Fruit fly (Drosophila melanogaster) whole organism, prepupa: Measurements from ENCODE around the gene CG4766.
A peak's percentile ranks its signal among the peaks of the same experiment; 100 is the strongest.

Experiments
- Blimp-1 ChIP-seq: fragments of 200-800 bp; sonication (Bioruptor generic); optimal IDR thresholded peaks from 3 replicates; lab custom pipeline; 2017; ENCODE audit warnings: missing biosample characterization, missing genetic modification characterization, mild to moderate bottlenecking, moderate library complexity, missing genetic modification reagents
- CG10631 ChIP-seq: fragments of 200-800 bp; sonication (Bioruptor generic); optimal IDR thresholded peaks from 2 replicates; lab custom pipeline; 2016; ENCODE audit warnings: missing biosample characterization, missing genetic modification characterization
- CG10669 ChIP-seq: fragments of 200-800 bp; sonication (Bioruptor generic); optimal IDR thresholded peaks from 3 replicates; lab custom pipeline; 2018; ENCODE audit warnings: missing biosample characterization, mild to moderate bottlenecking, missing genetic modification characterization, moderate library complexity
- CG11294 ChIP-seq: fragments of 200-800 bp; sonication (Bioruptor generic); IDR thresholded peaks from 2 replicates; pipeline ENCODE4 v1.3.6; 2022; ENCODE audit warnings: missing biosample characterization, missing genetic modification characterization
- CG11762 ChIP-seq: fragments of 200-800 bp; sonication (Bioruptor generic); optimal IDR thresholded peaks from 3 replicates; lab custom pipeline; 2016; ENCODE audit warnings: missing biosample characterization, missing genetic modification characterization; ENCODE audit not compliant: insufficient read depth
- CG11902 ChIP-seq: fragments of 200-800 bp; sonication (Bioruptor generic); optimal IDR thresholded peaks from 3 replicates; lab custom pipeline; 2016; ENCODE audit warnings: missing biosample characterization, missing genetic modification characterization
- CG15336 ChIP-seq: fragments of 200-800 bp; sonication (Bioruptor generic); IDR thresholded peaks from 2 replicates; pipeline ENCODE4 v1.3.6; 2022; ENCODE audit warnings: missing biosample characterization, missing genetic modification characterization
- CG3032 ChIP-seq: fragments of 200-800 bp; optimal IDR thresholded peaks from 2 replicates; lab custom pipeline; 2019; ENCODE audit warnings: missing biosample characterization, mild to moderate bottlenecking, missing genetic modification characterization, moderate library complexity
- CG31627 ChIP-seq: fragments of 200-800 bp; sonication (Bioruptor generic); optimal IDR thresholded peaks from 3 replicates; lab custom pipeline; 2016; ENCODE audit warnings: missing biosample characterization, missing genetic modification characterization
- CG32006 ChIP-seq: fragments of 200-800 bp; sonication (Bioruptor generic); optimal IDR thresholded peaks from 3 replicates; lab custom pipeline; 2017; ENCODE audit warnings: missing biosample characterization, mild to moderate bottlenecking, missing genetic modification characterization
- CG34406 ChIP-seq: fragments of 200-800 bp; sonication (Bioruptor generic); optimal IDR thresholded peaks from 3 replicates; lab custom pipeline; 2016; ENCODE audit warnings: missing biosample characterization, missing genetic modification characterization
- CG3919 ChIP-seq: fragments of 200-800 bp; sonication (Bioruptor generic); optimal IDR thresholded peaks from 3 replicates; lab custom pipeline; 2016; ENCODE audit warnings: missing biosample characterization, missing genetic modification characterization
- CG4318 ChIP-seq: fragments of 200-800 bp; sonication (Bioruptor generic); optimal IDR thresholded peaks from 3 replicates; lab custom pipeline; 2017; ENCODE audit warnings: missing biosample characterization, mild to moderate bottlenecking, missing genetic modification characterization
- CG6163 ChIP-seq: fragments of 200-800 bp; sonication (Bioruptor generic); IDR thresholded peaks from 3 replicates; pipeline ENCODE4 v1.3.6; 2022; ENCODE audit warnings: missing biosample characterization, missing genetic modification characterization
- CG6276 ChIP-seq: fragments of 200-800 bp; sonication (Bioruptor generic); optimal IDR thresholded peaks from 2 replicates; lab custom pipeline; 2017; ENCODE audit warnings: missing biosample characterization, mild to moderate bottlenecking, missing genetic modification characterization
- CG6792 ChIP-seq: fragments of 200-800 bp; sonication (Bioruptor generic); optimal IDR thresholded peaks from 3 replicates; lab custom pipeline; 2016; ENCODE audit warnings: missing biosample characterization, missing genetic modification characterization
- CG6854 ChIP-seq: fragments of 200-800 bp; sonication (Bioruptor generic); optimal IDR thresholded peaks from 2 replicates; lab custom pipeline; 2017; ENCODE audit warnings: missing biosample characterization, mild to moderate bottlenecking, missing genetic modification characterization
- CG7368 ChIP-seq: fragments of 200-800 bp; sonication (Bioruptor generic); optimal IDR thresholded peaks from 3 replicates; lab custom pipeline; 2016; ENCODE audit warnings: missing biosample characterization, missing genetic modification characterization
- CG8119 ChIP-seq: fragments of 200-800 bp; sonication (Bioruptor generic); IDR thresholded peaks from 3 replicates; pipeline ENCODE4 v1.3.6; 2022; ENCODE audit warnings: missing biosample characterization, missing genetic modification characterization
- CG8319 ChIP-seq: fragments of 200-800 bp; sonication (Bioruptor generic); optimal IDR thresholded peaks from 3 replicates; lab custom pipeline; 2016; ENCODE audit warnings: missing biosample characterization, missing genetic modification characterization
- CG8632 ChIP-seq: fragments of 200-800 bp; sonication (Bioruptor generic); optimal IDR thresholded peaks from 3 replicates; lab custom pipeline; 2016; ENCODE audit warnings: missing biosample characterization, missing genetic modification characterization
- Eip78C ChIP-seq: fragments of 200-800 bp; sonication (Bioruptor generic); peaks from one replicate; lab custom pipeline; 2016; ENCODE audit warnings: missing biosample characterization, missing genetic modification characterization
- Ets21C ChIP-seq: fragments of 200-800 bp; sonication (Bioruptor generic); optimal IDR thresholded peaks from 3 replicates; lab custom pipeline; 2016; ENCODE audit warnings: missing biosample characterization, missing genetic modification characterization
- Gug ChIP-seq: fragments of 200-800 bp; sonication (Bioruptor generic); IDR thresholded peaks from 2 replicates; pipeline ENCODE4 v1.3.6; 2022; ENCODE audit warnings: missing biosample characterization, missing genetic modification characterization
- Hr38 ChIP-seq: sonication (Bioruptor generic); optimal IDR thresholded peaks from 2 replicates; lab custom pipeline; 2016; ENCODE audit warnings: missing biosample characterization, missing genetic modification characterization
- Hr39 ChIP-seq: fragments of 200-800 bp; sonication (Bioruptor generic); optimal IDR thresholded peaks from 2 replicates; lab custom pipeline; 2016; ENCODE audit warnings: missing biosample characterization, missing genetic modification characterization
- Hr4 ChIP-seq: fragments of 200-800 bp; sonication (Bioruptor generic); optimal IDR thresholded peaks from 3 replicates; lab custom pipeline; 2016; ENCODE audit warnings: missing biosample characterization, missing genetic modification characterization
- Lpt ChIP-seq: fragments of 200-800 bp; sonication (Bioruptor generic); optimal IDR thresholded peaks from 3 replicates; lab custom pipeline; 2016; ENCODE audit warnings: missing biosample characterization, missing genetic modification characterization
- Met ChIP-seq: fragments of 200-800 bp; sonication (Bioruptor generic); optimal IDR thresholded peaks from 3 replicates; lab custom pipeline; 2016; ENCODE audit warnings: missing biosample characterization, missing genetic modification characterization
- OdsH ChIP-seq: fragments of 200-800 bp; sonication (Bioruptor generic); optimal IDR thresholded peaks from 3 replicates; lab custom pipeline; 2016; ENCODE audit warnings: missing biosample characterization, missing genetic modification characterization
- Smox ChIP-seq: fragments of 200-800 bp; sonication (Bioruptor generic); optimal IDR thresholded peaks from 3 replicates; lab custom pipeline; 2016; ENCODE audit warnings: missing biosample characterization, missing genetic modification characterization
- Sox102F ChIP-seq: fragments of 200-800 bp; sonication (Bioruptor generic); optimal IDR thresholded peaks from 2 replicates; lab custom pipeline; 2016; ENCODE audit warnings: missing biosample characterization, mild to moderate bottlenecking, missing genetic modification characterization
- Sox14 ChIP-seq: fragments of 200-800 bp; sonication (Bioruptor generic); optimal IDR thresholded peaks from 3 replicates; lab custom pipeline; 2016; ENCODE audit warnings: missing biosample characterization, missing genetic modification characterization
- acj6 ChIP-seq: fragments of 200-800 bp; sonication (Bioruptor generic); optimal IDR thresholded peaks from 3 replicates; lab custom pipeline; 2016; ENCODE audit warnings: missing biosample characterization, missing genetic modification characterization
- cyc ChIP-seq: fragments of 200-800 bp; sonication (Bioruptor generic); optimal IDR thresholded peaks from 3 replicates; lab custom pipeline; 2016; ENCODE audit warnings: missing biosample characterization, missing genetic modification characterization
- dac ChIP-seq: fragments of 200-800 bp; sonication (Bioruptor generic); optimal IDR thresholded peaks from 2 replicates; lab custom pipeline; 2017; ENCODE audit warnings: missing biosample characterization, mild to moderate bottlenecking, missing genetic modification characterization
- dsx ChIP-seq: fragments of 200-800 bp; optimal IDR thresholded peaks from 3 replicates; lab custom pipeline; 2019; ENCODE audit warnings: missing biosample characterization, mild to moderate bottlenecking, missing genetic modification characterization, moderate library complexity; ENCODE audit not compliant: poor library complexity, severe bottlenecking
- eg ChIP-seq: fragments of 200-800 bp; sonication (Bioruptor generic); IDR thresholded peaks from 3 replicates; pipeline ENCODE4 v1.3.6; 2022; ENCODE audit warnings: missing biosample characterization, missing genetic modification characterization
- fd59A ChIP-seq: fragments of 200-800 bp; sonication (Bioruptor generic); optimal IDR thresholded peaks from 2 replicates; lab custom pipeline; 2017; ENCODE audit warnings: missing biosample characterization, mild to moderate bottlenecking, missing genetic modification characterization, missing genetic modification reagents
- fd85E ChIP-seq: fragments of 200-800 bp; sonication (Bioruptor generic); optimal IDR thresholded peaks from 3 replicates; lab custom pipeline; 2016; ENCODE audit warnings: missing biosample characterization, missing genetic modification characterization
- lz ChIP-seq: fragments of 200-800 bp; sonication (Bioruptor generic); optimal IDR thresholded peaks from 3 replicates; lab custom pipeline; 2016; ENCODE audit warnings: missing biosample characterization, missing genetic modification characterization
- net ChIP-seq: fragments of 200-800 bp; sonication (Bioruptor generic); optimal IDR thresholded peaks from 3 replicates; lab custom pipeline; 2016; ENCODE audit warnings: missing biosample characterization, missing genetic modification characterization
- pdm3 ChIP-seq: fragments of 200-800 bp; sonication (Bioruptor generic); optimal IDR thresholded peaks from 3 replicates; lab custom pipeline; 2016; ENCODE audit warnings: missing biosample characterization, missing genetic modification characterization
- spab ChIP-seq: fragments of 200-800 bp; sonication (Bioruptor generic); optimal IDR thresholded peaks from 2 replicates; lab custom pipeline; 2017; ENCODE audit warnings: missing biosample characterization, mild to moderate bottlenecking, missing genetic modification characterization, missing genetic modification reagents
- svp ChIP-seq: fragments of 200-800 bp; sonication (Bioruptor generic); peaks from one replicate; lab custom pipeline; 2016; ENCODE audit warnings: missing biosample characterization, missing genetic modification characterization
- vri ChIP-seq: fragments of 200-800 bp; sonication (Bioruptor generic); optimal IDR thresholded peaks from 3 replicates; lab custom pipeline; 2016; ENCODE audit warnings: missing biosample characterization, mild to moderate bottlenecking, missing genetic modification characterization

Gene CG4766

dm6 chrX:6031692-6032091, 31.1 kb upstream of the CG4766 start (continued):
- no peak for TF ChIP-seq dac
- TF ChIP-seq Blimp-1 = no peak
- peak; percentile 46 for TF ChIP-seq vri (GFP tag; lab: Kevin White, UChicago)
- TF ChIP-seq CG7368 (GFP tag; lab: Kevin White, UChicago) = peak; percentile 28
- TF ChIP-seq Lpt (GFP tag; lab: Kevin White, UChicago) = no peak
- TF ChIP-seq CG15336 (GFP tag; lab: Robert Waterston, UW) = no peak
- no peak for TF ChIP-seq CG6276 (GFP tag; lab: Kevin White, UChicago)
- peak; percentile 5 for TF ChIP-seq fd59A
- peak; percentile 17 for TF ChIP-seq dsx (GFP tag; lab: Kevin White, UChicago)
- TF ChIP-seq CG34406 (GFP tag; lab: Kevin White, UChicago) = peak; percentile 12
- peak; percentile 36 for TF ChIP-seq CG3919
- TF ChIP-seq pdm3 (GFP tag; lab: Kevin White, UChicago) = peak; percentile 34
- no peak for TF ChIP-seq CG32006 (GFP tag; lab: Kevin White, UChicago)
- no peak for TF ChIP-seq Hr4 (GFP tag; lab: Kevin White, UChicago)
- TF ChIP-seq svp (GFP tag; lab: Kevin White, UChicago) = peak; percentile 79
- TF ChIP-seq CG11294 (GFP tag; lab: Robert Waterston, UW) = no peak
- peak; percentile 42 for TF ChIP-seq acj6 (GFP tag; lab: Kevin White, UChicago)
- no peak for TF ChIP-seq CG8119 (GFP tag; lab: Robert Waterston, UW)
- TF ChIP-seq CG11902 = peak; percentile 27
- peak; percentile 46 for TF ChIP-seq Smox
- TF ChIP-seq spab (GFP tag; lab: Kevin White, UChicago) = peak; percentile 33
- no peak for TF ChIP-seq OdsH
- no peak for TF ChIP-seq Hr38 (GFP tag; lab: Kevin White, UChicago)
- TF ChIP-seq Sox102F (GFP tag; lab: Kevin White, UChicago) = peak; percentile 49
- TF ChIP-seq CG31627 = peak; percentile 59
- peak; percentile 60 for TF ChIP-seq Met (GFP tag; lab: Kevin White, UChicago)
- peak; percentile 50 for TF ChIP-seq CG6792 (GFP tag; lab: Kevin White, UChicago)
- peak; percentile 21 for TF ChIP-seq CG8632 (GFP tag; lab: Kevin White, UChicago)
- no peak for TF ChIP-seq fd85E (GFP tag; lab: Kevin White, UChicago)
- TF ChIP-seq lz = peak; percentile 52
- TF ChIP-seq CG10631 (GFP tag; lab: Kevin White, UChicago) = peak; percentile 35
- TF ChIP-seq Sox14 (GFP tag; lab: Kevin White, UChicago) = peak; percentile 31
- peak; percentile 56 for TF ChIP-seq CG6163 (GFP tag; lab: Robert Waterston, UW)
- peak; percentile 66 for TF ChIP-seq cyc
- peak; percentile 84 for TF ChIP-seq Eip78C (GFP tag; lab: Kevin White, UChicago)
- TF ChIP-seq Hr39 (GFP tag; lab: Kevin White, UChicago) = peak; percentile 58
- peak; percentile 28 for TF ChIP-seq Ets21C (GFP tag; lab: Kevin White, UChicago)
- peak; percentile 39 for TF ChIP-seq CG3032 (tag; lab: Kevin White, UChicago)
- TF ChIP-seq net (GFP tag; lab: Kevin White, UChicago) = peak; percentile 2
- TF ChIP-seq CG10669 = peak; percentile 47

DNA sequence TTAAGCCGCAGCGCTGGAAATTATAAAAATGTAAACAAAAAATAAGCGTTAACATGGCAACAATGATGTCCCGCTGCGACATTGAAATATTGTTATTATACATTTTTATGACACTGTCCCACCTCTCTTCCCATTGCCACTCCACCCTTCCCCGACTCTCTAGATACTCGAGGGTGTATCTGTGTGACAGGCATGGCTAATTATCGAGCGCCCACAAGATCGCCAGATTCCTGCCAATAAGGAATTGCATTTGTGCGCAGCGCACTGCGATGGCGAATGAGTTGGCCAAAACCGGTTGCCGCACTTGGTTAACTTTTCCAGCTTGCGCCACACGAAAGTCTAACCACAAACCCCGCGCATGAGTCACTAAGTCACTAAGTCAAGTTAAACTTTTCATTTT, 30.0 kb upstream of the CG4766 start:
- TF ChIP-seq CG11902 (no peak), CG7368 (GFP tag; lab: Kevin White, UChicago) (no peak), Lpt (GFP tag; lab: Kevin White, UChicago) (no peak), CG3032 (tag; lab: Kevin White, UChicago) (no peak), CG4318 (GFP tag; lab: Kevin White, UChicago) (no peak), eg (GFP tag; lab: Robert Waterston, UW) (no peak), Gug (no peak), CG10631 (GFP tag; lab: Kevin White, UChicago) (no peak), CG10669 (no peak), lz (no peak), dsx (GFP tag; lab: Kevin White, UChicago) (no peak), CG8119 (GFP tag; lab: Robert Waterston, UW) (no peak), CG8319 (GFP tag; lab: Kevin White, UChicago) (no peak), CG6854 (GFP tag; lab: Kevin White, UChicago) (no peak), CG31627 (no peak), CG11762 (GFP tag; lab: Kevin White, UChicago) (no peak), Hr39 (GFP tag; lab: Kevin White, UChicago) (no peak), Hr38 (GFP tag; lab: Kevin White, UChicago) (no peak), cyc (no peak)
- TF ChIP-seq, all 60 proteins: peak for 0
